Worm (Caenorhabditis elegans) whole organism, late embryonic: ENCODE data around the gene Y69E1A.5.

Experiments
- C08G9.2 ChIP-seq: sonication (generic microtip); optimal IDR thresholded peaks from 2 replicates; lab custom pipeline; 2016; ENCODE audit warnings: mild to moderate bottlenecking, missing genetic modification characterization, moderate library complexity, missing compliant biosample characterization
- K02D7.2 ChIP-seq: sonication (generic microtip); optimal IDR thresholded peaks from 2 replicates; lab custom pipeline; 2017; ENCODE audit warnings: mild to moderate bottlenecking, missing genetic modification characterization, missing compliant biosample characterization
- K09A11.1 ChIP-seq: sonication (generic microtip); optimal IDR thresholded peaks from 2 replicates; lab custom pipeline; 2017; ENCODE audit warnings: antibody characterized with exemption, mild to moderate bottlenecking, missing genetic modification characterization, missing compliant biosample characterization; ENCODE audit not compliant: insufficient read depth
- T23F11.4 ChIP-seq: fragments of 200-800 bp; sonication (Bioruptor generic); optimal IDR thresholded peaks from 2 replicates; lab custom pipeline; 2018; ENCODE audit warnings: mild to moderate bottlenecking, missing genetic modification characterization, missing compliant biosample characterization
- ama-1 ChIP-seq: fragments of 150-350 bp; optimal IDR thresholded peaks from 2 replicates; lab custom pipeline; 2014
- ceh-14 ChIP-seq: sonication (generic microtip); optimal IDR thresholded peaks from 2 replicates; lab custom pipeline; 2016; ENCODE audit warnings: missing genotype, missing genetic modification characterization, missing compliant biosample characterization
- ceh-18 ChIP-seq: sonication (generic microtip); optimal IDR thresholded peaks from 2 replicates; lab custom pipeline; 2016; ENCODE audit warnings: missing genetic modification characterization, missing compliant biosample characterization
- ceh-2 ChIP-seq: sonication (generic microtip); optimal IDR thresholded peaks from 2 replicates; lab custom pipeline; 2016; ENCODE audit warnings: missing genotype, missing genetic modification characterization, missing compliant biosample characterization
- ceh-24 ChIP-seq: sonication (generic microtip); optimal IDR thresholded peaks from 2 replicates; lab custom pipeline; 2016; ENCODE audit warnings: mild to moderate bottlenecking, missing genetic modification characterization, missing compliant biosample characterization
- ceh-31 ChIP-seq: sonication (generic microtip); optimal IDR thresholded peaks from 2 replicates; lab custom pipeline; 2016; ENCODE audit warnings: missing genetic modification characterization, missing compliant biosample characterization
- ceh-34 ChIP-seq: sonication (generic microtip); optimal IDR thresholded peaks from 2 replicates; lab custom pipeline; 2016; ENCODE audit warnings: mild to moderate bottlenecking, missing genetic modification characterization, missing compliant biosample characterization
- ceh-48 ChIP-seq: sonication (generic microtip); optimal IDR thresholded peaks from 2 replicates; lab custom pipeline; 2016; ENCODE audit warnings: missing genetic modification characterization, inconsistent platforms, missing compliant biosample characterization
- ceh-9 ChIP-seq: sonication (generic microtip); optimal IDR thresholded peaks from 2 replicates; lab custom pipeline; 2016; ENCODE audit warnings: mild to moderate bottlenecking, missing genetic modification characterization, inconsistent platforms, missing compliant biosample characterization
- che-1 ChIP-seq: sonication (generic microtip); optimal IDR thresholded peaks from 2 replicates; lab custom pipeline; 2016; ENCODE audit warnings: mild to moderate bottlenecking, missing genetic modification characterization, missing compliant biosample characterization
- elt-2 ChIP-seq: sonication (generic microtip); optimal IDR thresholded peaks from 2 replicates; lab custom pipeline; 2016; ENCODE audit warnings: missing genetic modification reagents, missing genetic modification characterization, missing compliant biosample characterization
- ets-4 ChIP-seq: sonication (generic microtip); optimal IDR thresholded peaks from 2 replicates; lab custom pipeline; 2016; ENCODE audit warnings: missing genetic modification characterization, missing compliant biosample characterization
- gmeb-2 ChIP-seq: sonication (generic microtip); optimal IDR thresholded peaks from 2 replicates; lab custom pipeline; 2016; ENCODE audit warnings: missing genetic modification characterization, inconsistent platforms, missing compliant biosample characterization
- hlh-8 ChIP-seq: sonication (generic microtip); optimal IDR thresholded peaks from 2 replicates; lab custom pipeline; 2016; ENCODE audit warnings: missing genotype, missing genetic modification characterization, missing compliant biosample characterization
- madf-2 ChIP-seq: sonication (generic microtip); optimal IDR thresholded peaks from 2 replicates; lab custom pipeline; 2017; ENCODE audit warnings: missing genetic modification characterization, missing compliant biosample characterization
- mec-3 ChIP-seq: sonication (generic microtip); optimal IDR thresholded peaks from 2 replicates; lab custom pipeline; 2016; ENCODE audit warnings: borderline replicate concordance, missing genetic modification characterization, missing compliant biosample characterization
- nfya-1 ChIP-seq: sonication (generic microtip); optimal IDR thresholded peaks from 2 replicates; lab custom pipeline; 2017; ENCODE audit warnings: missing genetic modification characterization, mild to moderate bottlenecking, missing compliant biosample characterization, antibody characterized with exemption, moderate library complexity
- nhr-11 ChIP-seq: fragments of 150-350 bp; optimal IDR thresholded peaks from 2 replicates; lab custom pipeline; 2014; ENCODE audit warnings: missing biosample characterization, missing genetic modification characterization
- nhr-232 ChIP-seq: sonication (generic microtip); optimal IDR thresholded peaks from 2 replicates; lab custom pipeline; 2016; ENCODE audit warnings: missing genetic modification characterization, missing compliant biosample characterization
- pat-9 ChIP-seq: fragments of 200-800 bp; sonication (Bioruptor generic); optimal IDR thresholded peaks from 2 replicates; lab custom pipeline; 2018; ENCODE audit warnings: mild to moderate bottlenecking, missing genetic modification characterization, moderate library complexity, missing compliant biosample characterization
- pax-1 ChIP-seq: fragments of 150-350 bp; optimal IDR thresholded peaks from 2 replicates; lab custom pipeline; 2014; ENCODE audit warnings: missing biosample characterization, missing genetic modification characterization
- pha-2 ChIP-seq: sonication (generic microtip); optimal IDR thresholded peaks from 2 replicates; lab custom pipeline; 2017; ENCODE audit warnings: mild to moderate bottlenecking, missing genetic modification characterization, missing compliant biosample characterization
- pqm-1 ChIP-seq: sonication (generic microtip); optimal IDR thresholded peaks from 2 replicates; lab custom pipeline; 2016; ENCODE audit warnings: missing genetic modification characterization, missing compliant biosample characterization
- ref-2 ChIP-seq: sonication (generic microtip); optimal IDR thresholded peaks from 2 replicates; lab custom pipeline; 2016; ENCODE audit warnings: missing genetic modification characterization, missing compliant biosample characterization
- sdc-2 ChIP-seq: sonication (generic microtip); optimal IDR thresholded peaks from 2 replicates; lab custom pipeline; 2016; ENCODE audit warnings: missing genotype, missing genetic modification characterization, missing compliant biosample characterization
- sox-2 ChIP-seq: fragments of 200-800 bp; sonication (Bioruptor generic); IDR thresholded peaks from 2 replicates; pipeline ENCODE4 v1.3.6; 2022; ENCODE audit warnings: missing genetic modification reagents, missing genetic modification characterization, missing compliant biosample characterization
- sox-4 ChIP-seq: sonication (generic microtip); optimal IDR thresholded peaks from 2 replicates; lab custom pipeline; 2017; ENCODE audit warnings: mild to moderate bottlenecking, missing genetic modification characterization, inconsistent platforms, missing compliant biosample characterization
- syd-9 ChIP-seq: sonication (generic microtip); optimal IDR thresholded peaks from 2 replicates; lab custom pipeline; 2016; ENCODE audit warnings: mild to moderate bottlenecking, missing genetic modification characterization, moderate library complexity, missing compliant biosample characterization
- tbx-2 ChIP-seq: sonication (generic microtip); optimal IDR thresholded peaks from 2 replicates; lab custom pipeline; 2016; ENCODE audit warnings: missing genetic modification characterization, missing compliant biosample characterization
- unc-42 ChIP-seq: sonication (generic microtip); optimal IDR thresholded peaks from 2 replicates; lab custom pipeline; 2016; ENCODE audit warnings: missing genotype, missing genetic modification characterization, missing compliant biosample characterization
- unc-55 ChIP-seq: sonication (generic microtip); optimal IDR thresholded peaks from 2 replicates; lab custom pipeline; 2017; ENCODE audit warnings: missing biosample characterization, missing genetic modification reagents, missing genetic modification characterization
- unc-86 ChIP-seq: sonication (generic microtip); optimal IDR thresholded peaks from 2 replicates; lab custom pipeline; 2016; ENCODE audit warnings: missing genetic modification characterization, missing compliant biosample characterization
- ztf-16 ChIP-seq: sonication (generic microtip); optimal IDR thresholded peaks from 2 replicates; lab custom pipeline; 2017; ENCODE audit warnings: missing genetic modification characterization, missing compliant biosample characterization

Gene Y69E1A.5

ce11 chrIV:10935336-10935735 lies 22.1 kb downstream of the Y69E1A.5 start (continued):
- no peak for TF ChIP-seq che-1 (tag; lab: Kevin White, UChicago)
- peak; percentile 47 for TF ChIP-seq ceh-31 (tag; lab: Kevin White, UChicago)
- TF ChIP-seq sdc-2, result no peak
- TF ChIP-seq nhr-11, result no peak
- TF ChIP-seq ama-1 (lab: Kevin White, UChicago), result no peak
- no peak for TF ChIP-seq C08G9.2 (tag; lab: Kevin White, UChicago)
- peak; percentile 8 for TF ChIP-seq ceh-14 (tag; lab: Kevin White, UChicago)
- no peak for TF ChIP-seq pat-9 (tag; lab: Kevin White, UChicago)
- no peak for TF ChIP-seq pax-1 (tag; lab: Kevin White, UChicago)
- TF ChIP-seq ceh-18 (tag; lab: Kevin White, UChicago), result peak; percentile 75
- no peak for TF ChIP-seq ceh-2 (tag; lab: Kevin White, UChicago)
- no peak for TF ChIP-seq pha-2 (tag; lab: Kevin White, UChicago)
- no peak for TF ChIP-seq gmeb-2 (tag; lab: Kevin White, UChicago)
- no peak for TF ChIP-seq unc-86 (tag; lab: Kevin White, UChicago)

- TF ChIP-seq nhr-11 (no peak), K09A11.1 (tag; lab: Kevin White, UChicago) (no peak), ceh-24 (tag; lab: Kevin White, UChicago) (no peak), sox-4 (tag; lab: Kevin White, UChicago) (no peak), ztf-16 (tag; lab: Kevin White, UChicago) (no peak), unc-55 (GFP tag; lab: Kevin White, UChicago) (no peak), pqm-1 (tag; lab: Kevin White, UChicago) (no peak), T23F11.4 (GFP tag; lab: Kevin White, UChicago) (no peak), mec-3 (tag; lab: Kevin White, UChicago) (no peak), sox-2 (GFP tag; lab: Robert Waterston, UW) (no peak), hlh-8 (tag; lab: Kevin White, UChicago) (no peak), ceh-34 (no peak), pha-2 (tag; lab: Kevin White, UChicago) (no peak), madf-2 (no peak), ceh-9 (tag; lab: Kevin White, UChicago) (no peak), syd-9 (tag; lab: Kevin White, UChicago) (no peak), nfya-1 (tag; lab: Kevin White, UChicago) (no peak)
Observed at ce11 chrIV:10934786-10935185, 22.7 kb downstream of the Y69E1A.5 start.

- no peak for TF ChIP-seq K02D7.2
Observed at ce11 chrIV:10933777-10934546, 23.5 kb downstream of the Y69E1A.5 start.

ce11 chrIV:10933062-10933552 lies 24.3 kb downstream of the Y69E1A.5 start, which contains the start of the genes dnc-1 and lsm-7:
Gene dnc-1, minus strand, starts transcription at chrIV:10933203.
Gene lsm-7, plus strand, starts transcription at chrIV:10933502.
- TF ChIP-seq nhr-232 (tag; lab: Kevin White, UChicago) (no peak), ceh-31 (tag; lab: Kevin White, UChicago) (peak; percentile 20), ceh-18 (tag; lab: Kevin White, UChicago) (no peak), elt-2 (tag; lab: Kevin White, UChicago) (peak; percentile 37), nfya-1 (tag; lab: Kevin White, UChicago) (peak; percentile 32), ets-4 (tag; lab: Kevin White, UChicago) (no peak), unc-42 (peak; percentile 8), ceh-48 (tag; lab: Kevin White, UChicago) (peak; percentile 36), nhr-11 (no peak), tbx-2 (tag; lab: Kevin White, UChicago) (peak; percentile 35), ref-2 (tag; lab: Kevin White, UChicago) (no peak), K09A11.1 (tag; lab: Kevin White, UChicago) (peak; percentile 16), T23F11.4 (GFP tag; lab: Kevin White, UChicago) (peak; percentile 11), K02D7.2 (no peak)
